Worm (Caenorhabditis elegans): ENCODE data around the gene try-12.

DNA sequence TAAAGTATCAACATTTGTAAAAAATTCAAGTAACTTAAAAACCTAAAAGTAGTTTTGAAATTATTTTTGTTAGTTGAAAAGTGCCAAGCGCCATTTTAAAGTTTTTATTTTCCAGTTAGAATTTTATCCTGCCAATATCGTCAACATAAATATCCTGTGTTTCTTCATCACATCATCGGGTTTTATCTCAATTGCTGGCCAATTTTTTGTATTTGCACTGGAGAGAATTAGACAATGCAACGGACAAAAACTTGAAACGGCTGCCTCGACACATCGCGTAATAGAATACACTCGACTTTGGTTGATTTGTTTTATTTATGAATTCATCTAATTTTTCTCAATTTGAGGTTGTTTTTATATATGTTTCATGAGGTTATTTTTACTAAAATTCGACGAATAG is 5.9 kb downstream of the try-12 start, which contains the start of gene F25E5.2:
- TF ChIP-seq rcor-1 (GFP tag; IDR thresholded peaks at IDR 0.05) (no peak), attf-5 (GFP tag; optimal IDR thresholded peaks at IDR 0.05) (no peak), nfya-1 (tag; optimal IDR thresholded peaks at IDR 0.05; ENCODE audit: borderline replicate concordance, insufficient read depth) (no peak), snpc-4 (GFP tag; optimal IDR thresholded peaks at IDR 0.05) (no peak), snpc-4 (tag; optimal IDR thresholded peaks at IDR 0.05) (no peak), D2030.7 (GFP tag; IDR thresholded peaks at IDR 0.05) (no peak), him-1 (tag; optimal IDR thresholded peaks at IDR 0.05) (no peak), hrde-1 (tag; optimal IDR thresholded peaks at IDR 0.05; ENCODE audit: borderline replicate concordance) (no peak), akir-1 (GFP tag; optimal IDR thresholded peaks at IDR 0.05) (no peak)
